Fruit fly (Drosophila melanogaster) whole organism, embryonic: ENCODE measurements around the gene mRpL48.

ENCODE experiments used
- Ada2b ChIP-seq: fragments of 200-800 bp; sonication (Bioruptor generic); IDR thresholded peaks from 2 replicates; pipeline ENCODE4 v1.3.6; 2022; ENCODE audit warnings: missing biosample characterization, missing genetic modification characterization
- Asciz ChIP-seq: fragments of 200-800 bp; sonication (Bioruptor generic); optimal IDR thresholded peaks from 2 replicates; lab custom pipeline; 2017; ENCODE audit warnings: missing biosample characterization, mild to moderate bottlenecking, missing genetic modification characterization, missing genetic modification reagents
- Bdp1 ChIP-seq: fragments of 200-800 bp; sonication (Bioruptor generic); optimal IDR thresholded peaks from 3 replicates; lab custom pipeline; 2016; ENCODE audit warnings: missing biosample characterization, missing genetic modification characterization
- BtbVII ChIP-seq: fragments of 200-800 bp; sonication (Bioruptor generic); optimal IDR thresholded peaks from 3 replicates; lab custom pipeline; 2017; ENCODE audit warnings: missing biosample characterization, mild to moderate bottlenecking, missing genetic modification characterization
- CG13296 ChIP-seq: fragments of 200-800 bp; sonication (Bioruptor generic); optimal IDR thresholded peaks from 3 replicates; lab custom pipeline; 2018; ENCODE audit warnings: missing biosample characterization, mild to moderate bottlenecking, missing genetic modification characterization
- CG14050 ChIP-seq: fragments of 200-800 bp; sonication (Bioruptor generic); IDR thresholded peaks from 3 replicates; pipeline ENCODE4 v1.3.6; 2022; ENCODE audit warnings: missing biosample characterization, missing genetic modification characterization
- CG14860 ChIP-seq: fragments of 200-800 bp; sonication (Bioruptor generic); IDR thresholded peaks from 3 replicates; pipeline ENCODE4 v1.3.6; 2022; ENCODE audit warnings: missing biosample characterization, missing genetic modification characterization; ENCODE audit not compliant: partially characterized antibody
- CG14965 ChIP-seq: fragments of 200-800 bp; sonication (Bioruptor generic); optimal IDR thresholded peaks from 2 replicates; lab custom pipeline; 2016; ENCODE audit warnings: missing biosample characterization, missing genetic modification characterization, borderline replicate concordance
- CG15479 ChIP-seq: fragments of 200-800 bp; sonication (Bioruptor generic); optimal IDR thresholded peaks from 3 replicates; lab custom pipeline; 2019; ENCODE audit warnings: missing biosample characterization, mild to moderate bottlenecking, missing genetic modification characterization, moderate library complexity
- CG15601 ChIP-seq: fragments of 200-800 bp; sonication (Bioruptor generic); optimal IDR thresholded peaks from 3 replicates; lab custom pipeline; 2019; ENCODE audit warnings: missing biosample characterization, mild to moderate bottlenecking, missing genetic modification characterization, moderate library complexity
- CG16779 ChIP-seq: fragments of 200-800 bp; sonication (Bioruptor generic); IDR thresholded peaks from 2 replicates; pipeline ENCODE4 v1.3.6; 2022; ENCODE audit warnings: missing biosample characterization, missing genetic modification characterization
- CG17568 ChIP-seq: fragments of 200-800 bp; sonication (Bioruptor generic); optimal IDR thresholded peaks from 2 replicates; lab custom pipeline; 2018; ENCODE audit warnings: missing biosample characterization, mild to moderate bottlenecking, missing genetic modification characterization, moderate library complexity
- CG17802 ChIP-seq: fragments of 200-800 bp; sonication (Bioruptor generic); optimal IDR thresholded peaks from 2 replicates; lab custom pipeline; 2018; ENCODE audit warnings: missing biosample characterization, mild to moderate bottlenecking, missing genetic modification characterization, moderate library complexity
- CG17912 ChIP-seq: fragments of 200-800 bp; sonication (Bioruptor generic); optimal IDR thresholded peaks from 2 replicates; lab custom pipeline; 2018; ENCODE audit warnings: missing biosample characterization, mild to moderate bottlenecking, missing genetic modification characterization
- CG18599 ChIP-seq: fragments of 200-800 bp; sonication (Bioruptor generic); optimal IDR thresholded peaks from 3 replicates; lab custom pipeline; 2017; ENCODE audit warnings: missing biosample characterization, missing genetic modification characterization, mild to moderate bottlenecking, moderate library complexity, missing genetic modification reagents
- CG2129 ChIP-seq: fragments of 200-800 bp; sonication (Bioruptor generic); IDR thresholded peaks from 2 replicates; pipeline ENCODE4 v1.3.6; 2022; ENCODE audit warnings: missing biosample characterization, missing genetic modification characterization; ENCODE audit not compliant: partially characterized antibody
- CG30020 ChIP-seq: fragments of 200-800 bp; optimal IDR thresholded peaks from 2 replicates; lab custom pipeline; 2019; ENCODE audit warnings: missing biosample characterization, mild to moderate bottlenecking, missing genetic modification characterization, moderate library complexity
- CG34422 ChIP-seq: fragments of 200-800 bp; sonication (Bioruptor generic); IDR thresholded peaks from 3 replicates; pipeline ENCODE4 v1.3.6; 2022; ENCODE audit warnings: missing biosample characterization, missing genetic modification characterization
- CG5180 ChIP-seq: fragments of 200-800 bp; sonication (Bioruptor generic); optimal IDR thresholded peaks from 3 replicates; lab custom pipeline; 2017; ENCODE audit warnings: missing biosample characterization, missing genetic modification characterization, mild to moderate bottlenecking, moderate library complexity, missing genetic modification reagents
- CG7357 ChIP-seq: fragments of 200-800 bp; sonication (Bioruptor generic); IDR thresholded peaks from 3 replicates; pipeline ENCODE4 v1.3.6; 2022; ENCODE audit warnings: missing biosample characterization, missing genetic modification characterization
- CTCF ChIP-seq: fragments of 200-800 bp; sonication (Bioruptor generic); optimal IDR thresholded peaks from 2 replicates; lab custom pipeline; 2017; ENCODE audit warnings: missing biosample characterization, mild to moderate bottlenecking, missing genetic modification characterization, moderate library complexity
- CkIIα-i1 ChIP-seq: fragments of 200-800 bp; sonication (Bioruptor generic); IDR thresholded peaks from 2 replicates; pipeline ENCODE4 v1.3.6; 2022; ENCODE audit warnings: missing biosample characterization, missing genetic modification characterization
- CoRest ChIP-seq: fragments of 200-800 bp; sonication (Bioruptor generic); optimal IDR thresholded peaks from 3 replicates; lab custom pipeline; 2018; ENCODE audit warnings: missing biosample characterization, mild to moderate bottlenecking, missing genetic modification characterization, moderate library complexity
- H2.0 ChIP-seq: fragments of 200-800 bp; sonication (Bioruptor generic); IDR thresholded peaks from 2 replicates; pipeline ENCODE4 v1.3.6; 2022; ENCODE audit warnings: missing biosample characterization, missing genetic modification characterization
- HLH3B ChIP-seq: fragments of 200-800 bp; sonication (Bioruptor generic); IDR thresholded peaks from 2 replicates; pipeline ENCODE4 v1.3.6; 2022; ENCODE audit warnings: missing biosample characterization, missing genetic modification characterization
- Lpt ChIP-seq: fragments of >200 bp; optimal IDR thresholded peaks from 2 replicates; lab custom pipeline; 2018; ENCODE audit warnings: missing biosample characterization, missing genetic modification characterization
- MBD-R2 ChIP-seq: fragments of 200-800 bp; sonication (Bioruptor generic); IDR thresholded peaks from 2 replicates; pipeline ENCODE4 v1.3.6; 2022; ENCODE audit warnings: missing biosample characterization, missing genetic modification characterization
- NC2β ChIP-seq: fragments of 200-800 bp; sonication (Bioruptor generic); optimal IDR thresholded peaks from 2 replicates; lab custom pipeline; 2016; ENCODE audit warnings: missing biosample characterization, missing genetic modification characterization
- Oaz ChIP-seq: fragments of 200-800 bp; sonication (Bioruptor generic); IDR thresholded peaks from 2 replicates; pipeline ENCODE4 v1.3.6; 2022; ENCODE audit warnings: missing biosample characterization, missing genetic modification characterization
- Oli ChIP-seq: fragments of 200-800 bp; sonication (Bioruptor generic); optimal IDR thresholded peaks from 2 replicates; lab custom pipeline; 2018; ENCODE audit warnings: missing biosample characterization, mild to moderate bottlenecking, missing genetic modification characterization, moderate library complexity
- Scr ChIP-seq: fragments of 200-800 bp; sonication (Bioruptor generic); IDR thresholded peaks from 2 replicates; pipeline ENCODE4 v1.3.6; 2022; ENCODE audit warnings: missing biosample characterization, missing genetic modification characterization; ENCODE audit not compliant: partially characterized antibody
- Six4 ChIP-seq: fragments of 200-800 bp; sonication (Bioruptor generic); optimal IDR thresholded peaks from 2 replicates; lab custom pipeline; 2016; ENCODE audit warnings: missing biosample characterization, missing genetic modification characterization
- Xrp1 ChIP-seq: fragments of 200-800 bp; sonication (Bioruptor generic); IDR thresholded peaks from 2 replicates; pipeline ENCODE4 v1.3.6; 2022; ENCODE audit warnings: missing biosample characterization, missing genetic modification characterization
- az2 ChIP-seq: fragments of 200-800 bp; sonication (Bioruptor generic); optimal IDR thresholded peaks from 3 replicates; lab custom pipeline; 2016; ENCODE audit warnings: missing biosample characterization, missing genetic modification characterization
- bab2 ChIP-seq: fragments of 200-800 bp; sonication (Bioruptor generic); optimal IDR thresholded peaks from 2 replicates; lab custom pipeline; 2016; ENCODE audit warnings: missing biosample characterization, missing genetic modification characterization
- bowl ChIP-seq: fragments of 200-800 bp; sonication (Bioruptor generic); IDR thresholded peaks from 2 replicates; pipeline ENCODE4 v1.3.6; 2022; ENCODE audit warnings: missing biosample characterization, missing genetic modification characterization
- cato ChIP-seq: fragments of 200-800 bp; sonication (Bioruptor generic); optimal IDR thresholded peaks from 2 replicates; lab custom pipeline; 2016; ENCODE audit warnings: missing biosample characterization, missing genetic modification characterization, borderline replicate concordance
- cg ChIP-seq: fragments of 200-800 bp; sonication (Bioruptor generic); optimal IDR thresholded peaks from 3 replicates; lab custom pipeline; 2019; ENCODE audit warnings: missing biosample characterization, mild to moderate bottlenecking, missing genetic modification characterization, moderate library complexity
- chif ChIP-seq, 2 experiments: fragments of 200-800 bp; sonication (Bioruptor generic); optimal IDR thresholded peaks; 3 replicates each; lab custom pipeline; 2016; ENCODE audit warnings: missing biosample characterization in 2 of 2, missing genetic modification characterization in 2 of 2
- danr ChIP-seq: fragments of 200-800 bp; sonication (Bioruptor generic); IDR thresholded peaks from 2 replicates; pipeline ENCODE4 v1.3.6; 2022; ENCODE audit warnings: missing biosample characterization, missing genetic modification characterization
- dimm ChIP-seq: fragments of 200-800 bp; sonication (Bioruptor generic); IDR thresholded peaks from 2 replicates; pipeline ENCODE4 v1.3.6; 2022; ENCODE audit warnings: missing biosample characterization, missing genetic modification characterization
- mirr ChIP-seq: fragments of 200-800 bp; sonication (Bioruptor generic); optimal IDR thresholded peaks from 3 replicates; lab custom pipeline; 2018; ENCODE audit warnings: missing biosample characterization, mild to moderate bottlenecking, missing genetic modification characterization
- pan ChIP-seq, 4 experiments: fragments of >200 bp in 3 of 4; fragments of 200-800 bp in 1 of 4; sonication (Bioruptor generic) in 1 of 4; optimal IDR thresholded peaks in 3 of 4; IDR thresholded peaks in 1 of 4; 2 replicates each; pipeline versions ENCODE4 v1.3.6 to Lab custom; 2017 to 2022; ENCODE audit warnings: missing biosample characterization in 2 of 4, missing genetic modification characterization in 2 of 4, mixed read lengths in 1 of 4
- peb ChIP-seq: fragments of 200-800 bp; sonication (Bioruptor generic); IDR thresholded peaks from 2 replicates; pipeline ENCODE4 v1.3.6; 2022; ENCODE audit warnings: missing biosample characterization, missing genetic modification characterization
- pita ChIP-seq: fragments of 200-800 bp; sonication (Bioruptor generic); optimal IDR thresholded peaks from 2 replicates; lab custom pipeline; 2017; ENCODE audit warnings: missing biosample characterization, mild to moderate bottlenecking, missing genetic modification characterization
- run ChIP-seq: fragments of 200-800 bp; sonication (Bioruptor generic); optimal IDR thresholded peaks from 3 replicates; lab custom pipeline; 2018; ENCODE audit warnings: missing biosample characterization, mild to moderate bottlenecking, missing genetic modification characterization
- sc ChIP-seq, 3 experiments: fragments of >200 bp in 2 of 3; fragments of 200-800 bp in 1 of 3; sonication (Bioruptor generic) in 1 of 3; optimal IDR thresholded peaks; 2 replicates in 2 of 3; 3 replicates in 1 of 3; lab custom pipeline; 2017; ENCODE audit warnings: mild to moderate bottlenecking in 1 of 3, missing biosample characterization in 1 of 3, missing genetic modification characterization in 1 of 3, missing genetic modification reagents in 1 of 3
- seq ChIP-seq: fragments of 200-800 bp; sonication (Bioruptor generic); IDR thresholded peaks from 2 replicates; pipeline ENCODE4 v1.3.6; 2022; ENCODE audit warnings: missing biosample characterization, missing genetic modification characterization
- sr ChIP-seq: fragments of 200-800 bp; sonication (Bioruptor generic); IDR thresholded peaks from 3 replicates; pipeline ENCODE4 v1.3.6; 2022; ENCODE audit warnings: missing biosample characterization, missing genetic modification characterization
- tup ChIP-seq: fragments of 200-800 bp; sonication (Bioruptor generic); optimal IDR thresholded peaks from 2 replicates; lab custom pipeline; 2016; ENCODE audit warnings: missing biosample characterization, mild to moderate bottlenecking, missing genetic modification characterization, moderate library complexity
- wor ChIP-seq: fragments of 200-800 bp; sonication (Bioruptor generic); IDR thresholded peaks from 2 replicates; pipeline ENCODE4 v1.3.6; 2022; ENCODE audit warnings: missing biosample characterization, missing genetic modification characterization

The mRpL48 gene

DNA sequence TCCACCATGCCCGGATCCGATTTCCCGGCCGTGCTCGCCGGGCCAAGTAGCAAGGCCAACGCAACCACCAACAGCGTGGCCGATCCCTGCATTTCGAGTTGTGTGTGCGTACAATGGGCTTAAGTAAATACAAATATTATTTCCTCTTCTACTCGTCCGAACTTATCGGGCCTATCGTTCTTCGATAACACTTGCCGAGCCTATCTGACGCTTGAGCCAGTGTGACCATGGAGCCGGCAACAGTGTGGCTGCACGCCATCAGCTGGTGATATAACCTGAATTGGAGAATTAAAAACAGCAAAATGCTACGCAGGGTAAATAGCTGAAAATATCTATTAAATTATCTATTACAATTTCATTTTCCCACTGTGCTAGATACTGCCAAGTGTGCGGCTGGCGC, at the start of gene mRpL48, which contains the start of gene CG17660 (continued):
- TF ChIP-seq cato (GFP tag; lab: Kevin White, UChicago) (no peak), CG17568 (GFP tag; lab: Kevin White, UChicago) (no peak), CG16779 (GFP tag; lab: Robert Waterston, UW) (no peak), CG13296 (no peak), CTCF (GFP tag; lab: Kevin White, UChicago) (peak; percentile 11), Six4 (no peak), wor (GFP tag; lab: Robert Waterston, UW) (no peak), CG14050 (GFP tag; lab: Robert Waterston, UW) (no peak), NC2β (GFP tag; lab: Kevin White, UChicago) (peak; percentile 57), CG34422 (GFP tag; lab: Robert Waterston, UW) (peak; percentile 91; the same call in 1 of the 3 replicates), dimm (GFP tag; lab: Robert Waterston, UW) (no peak), Asciz (GFP tag; lab: Kevin White, UChicago) (no peak), peb (GFP tag; lab: Robert Waterston, UW) (no peak), Oli (tag; lab: Kevin White, UChicago) (no peak), sr (GFP tag; lab: Robert Waterston, UW) (no peak), pita (GFP tag; lab: Kevin White, UChicago) (no peak), CkIIα-i1 (no peak), CG18599 (no peak), bab2 (GFP tag; lab: Kevin White, UChicago) (no peak), Scr (GFP tag; lab: Robert Waterston, UW) (peak; percentile 66), CG7357 (GFP tag; lab: Robert Waterston, UW) (no peak), BtbVII (GFP tag; lab: Kevin White, UChicago) (no peak), danr (GFP tag; lab: Robert Waterston, UW) (no peak), H2.0 (no peak), MBD-R2 (peak; percentile 98), seq (GFP tag; lab: Robert Waterston, UW) (no peak), CoRest (no peak), CG15479 (GFP tag; lab: Kevin White, UChicago) (no peak), CG17912 (GFP tag; lab: Kevin White, UChicago) (peak; percentile 2), CG15601 (tag; lab: Kevin White, UChicago) (no peak), pan (optimal IDR thresholded peaks at IDR 0.05; lab: Kevin White, UChicago) (no peak), pan (GFP tag; optimal IDR thresholded peaks at IDR 0.05 in 1 of 2, IDR thresholded peaks at IDR 0.05 in 1 of 2) (peak in 1 of 2 experiments; percentile 15), CG2129 (GFP tag; lab: Robert Waterston, UW) (no peak), tup (peak; percentile 23), bowl (GFP tag; lab: Robert Waterston, UW) (no peak), Ada2b (GFP tag; lab: Robert Waterston, UW) (no peak), Lpt (no peak), chif (GFP tag; optimal IDR thresholded peaks at IDR 0.05; lab: Kevin White, UChicago) (no peak), CG30020 (tag; lab: Kevin White, UChicago) (no peak), CG14965 (GFP tag; lab: Kevin White, UChicago) (no peak), mirr (GFP tag; lab: Kevin White, UChicago) (peak; percentile 43), CG17802 (tag; lab: Kevin White, UChicago) (no peak), CG14860 (GFP tag; lab: Robert Waterston, UW) (peak; percentile 45; the same call in 1 of the 3 replicates), az2 (GFP tag; lab: Kevin White, UChicago) (no peak), HLH3B (GFP tag; lab: Robert Waterston, UW) (no peak; the same call in 1 of the 2 replicates), Bdp1 (GFP tag; lab: Kevin White, UChicago) (no peak), Oaz (GFP tag; lab: Robert Waterston, UW) (no peak), cg (no peak), run (tag; lab: Kevin White, UChicago) (no peak), sc (optimal IDR thresholded peaks at IDR 0.05; lab: Kevin White, UChicago) (no peak), sc (GFP tag; optimal IDR thresholded peaks at IDR 0.05; lab: Kevin White, UChicago) (no peak), Xrp1 (GFP tag; lab: Robert Waterston, UW) (no peak), CG5180 (GFP tag; lab: Kevin White, UChicago) (no peak)
